Worm (Caenorhabditis elegans) whole organism, L4 larva: ENCODE measurements around the gene mpst-4.

Experiments
- Y75B8A.6 ChIP-seq: fragments of 200-800 bp; sonication (Bioruptor generic); IDR thresholded peaks from 2 replicates; pipeline ENCODE4 v1.3.6; 2022; ENCODE audit warnings: missing genetic modification reagents, missing genetic modification characterization, missing compliant biosample characterization
- ZK337.2 ChIP-seq: fragments of 200-800 bp; sonication (Bioruptor generic); IDR thresholded peaks from 2 replicates; pipeline ENCODE4 v1.3.6; 2022; ENCODE audit warnings: missing genetic modification reagents, missing genetic modification characterization, missing compliant biosample characterization
- ama-1 ChIP-seq: fragments of 150-350 bp; optimal IDR thresholded peaks from 2 replicates; lab custom pipeline; 2014; ENCODE audit warnings: inconsistent platforms, mixed read lengths
- daf-12 ChIP-seq: fragments of 150-350 bp; optimal IDR thresholded peaks from 2 replicates; lab custom pipeline; 2014; ENCODE audit warnings: missing biosample characterization, missing genetic modification reagents, missing genetic modification characterization
- daf-8 ChIP-seq: fragments of 200-800 bp; sonication (Bioruptor generic); IDR thresholded peaks from 2 replicates; pipeline ENCODE4 v1.3.6; 2022; ENCODE audit warnings: missing genetic modification characterization, missing compliant biosample characterization
- dpl-1 ChIP-seq: fragments of 150-350 bp; optimal IDR thresholded peaks from 2 replicates; lab custom pipeline; 2014; ENCODE audit warnings: missing biosample characterization, missing genetic modification reagents, missing genetic modification characterization
- fos-1 ChIP-seq: fragments of 150-350 bp; optimal IDR thresholded peaks from 2 replicates; lab custom pipeline; 2014; ENCODE audit warnings: missing biosample characterization, missing genetic modification characterization
- lin-15B ChIP-seq: fragments of 150-350 bp; sonication (generic microtip); optimal IDR thresholded peaks from 3 replicates; lab custom pipeline; 2014; ENCODE audit warnings: missing biosample characterization, missing genetic modification characterization
- mdl-1 ChIP-seq, 2 experiments: fragments of 150-350 bp in 1 of 2; sonication (generic microtip) in 1 of 2; optimal IDR thresholded peaks; 2 replicates each; lab custom pipeline; 2014 to 2017; ENCODE audit warnings: missing biosample characterization in 2 of 2, missing genetic modification characterization in 2 of 2
- nhr-111 ChIP-seq: fragments of 200-800 bp; sonication (Bioruptor generic); optimal IDR thresholded peaks from 2 replicates; lab custom pipeline; 2018; ENCODE audit warnings: mild to moderate bottlenecking, missing genetic modification characterization, missing compliant biosample characterization
- nhr-237 ChIP-seq: sonication (generic microtip); optimal IDR thresholded peaks from 2 replicates; lab custom pipeline; 2017; ENCODE audit warnings: missing biosample characterization, missing genetic modification characterization
- nhr-48 ChIP-seq: sonication (generic microtip); optimal IDR thresholded peaks from 2 replicates; lab custom pipeline; 2016; ENCODE audit warnings: mild to moderate bottlenecking, missing genetic modification characterization, missing compliant biosample characterization
- skn-1 ChIP-seq: fragments of 150-350 bp; optimal IDR thresholded peaks from 2 replicates; lab custom pipeline; 2014; ENCODE audit warnings: missing biosample characterization, missing genetic modification characterization
- unc-62 ChIP-seq, 3 experiments: fragments of 150-350 bp in 1 of 3; sonication (generic microtip); optimal IDR thresholded peaks in 2 of 3; peaks in 1 of 3; 1 replicate in 1 of 3; 2 replicates in 2 of 3; lab custom pipeline; 2014 to 2017; ENCODE audit warnings: missing biosample characterization in 3 of 3, missing genetic modification characterization in 3 of 3, missing genetic modification reagents in 3 of 3, missing genotype in 1 of 3

DNA sequence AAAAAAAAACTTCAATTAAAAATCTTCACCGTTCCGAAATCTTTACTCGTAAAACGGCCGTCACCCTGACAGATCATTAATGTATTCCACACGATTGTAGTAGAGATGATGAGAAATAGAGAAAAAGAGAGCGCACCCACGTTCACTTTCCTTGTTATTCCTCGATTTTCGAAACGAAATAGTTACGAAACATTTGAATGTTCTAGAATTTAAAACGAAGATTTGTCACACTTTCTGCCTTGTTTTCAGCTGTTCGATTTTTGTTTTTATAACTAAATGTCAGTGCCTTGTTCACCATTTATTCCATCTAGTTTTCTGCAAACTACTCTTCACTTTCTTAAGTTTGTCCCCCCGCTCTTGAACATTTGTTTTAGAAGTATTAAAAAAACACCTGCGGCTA, 8.5 kb downstream of the mpst-4 start:
- TF ChIP-seq skn-1 (tag; lab: Kevin White, UChicago) (no peak), dpl-1 (GFP tag; lab: Kevin White, UChicago) (no peak), nhr-48 (tag; lab: Kevin White, UChicago) (no peak), daf-12 (tag; lab: Kevin White, UChicago) (no peak), Y75B8A.6 (GFP tag; lab: Robert Waterston, UW) (no peak), ama-1 (lab: Kevin White, UChicago) (no peak), mdl-1 (tag; optimal IDR thresholded peaks at IDR 0.05; lab: Kevin White, UChicago) (no peak), daf-8 (GFP tag; lab: Robert Waterston, UW) (no peak), unc-62 (GFP tag; optimal IDR thresholded peaks at IDR 0.05 in 1 of 2; lab: Kevin White, UChicago) (peak in 1 of 2 experiments; percentile 60), unc-62 (tag; optimal IDR thresholded peaks at IDR 0.05; lab: Kevin White, UChicago) (no peak), fos-1 (tag; lab: Kevin White, UChicago) (no peak), nhr-111 (GFP tag; lab: Kevin White, UChicago) (no peak), lin-15B (tag; lab: Kevin White, UChicago) (no peak), nhr-237 (no peak), ZK337.2 (GFP tag; lab: Robert Waterston, UW) (no peak)
